Worm (Caenorhabditis elegans) whole organism, L1 larva: ENCODE results near the gene gcn-2.

Experiments used
- C34B4.2 ChIP-seq: sonication (generic microtip); optimal IDR thresholded peaks from 2 replicates; lab custom pipeline; 2017; ENCODE audit warnings: mild to moderate bottlenecking, missing genetic modification characterization, missing compliant biosample characterization
- F16B12.6 ChIP-seq: fragments of 150-350 bp; optimal IDR thresholded peaks from 2 replicates; lab custom pipeline; 2014; ENCODE audit warnings: missing biosample characterization, missing genetic modification characterization
- Y116A8C.19 ChIP-seq: sonication (generic microtip); optimal IDR thresholded peaks from 2 replicates; lab custom pipeline; 2016; ENCODE audit warnings: missing compliant biosample characterization, missing genetic modification characterization, borderline replicate concordance
- alr-1 ChIP-seq: fragments of 200-800 bp; sonication (Bioruptor generic); optimal IDR thresholded peaks from 2 replicates; lab custom pipeline; 2018; ENCODE audit warnings: borderline replicate concordance, mild to moderate bottlenecking, missing genetic modification characterization, missing compliant biosample characterization
- ama-1 ChIP-seq: fragments of 150-350 bp; optimal IDR thresholded peaks from 2 replicates; lab custom pipeline; 2014
- blmp-1 ChIP-seq: fragments of 150-350 bp; optimal IDR thresholded peaks from 2 replicates; lab custom pipeline; 2014; ENCODE audit warnings: missing biosample characterization, missing genetic modification characterization
- ceh-63 ChIP-seq: fragments of 200-800 bp; sonication (Bioruptor generic); optimal IDR thresholded peaks from 2 replicates; lab custom pipeline; 2018; ENCODE audit warnings: mild to moderate bottlenecking, missing genetic modification characterization, missing compliant biosample characterization
- ceh-8 ChIP-seq: fragments of 200-800 bp; sonication (Bioruptor generic); optimal IDR thresholded peaks from 2 replicates; lab custom pipeline; 2018; ENCODE audit warnings: mild to moderate bottlenecking, missing genetic modification characterization, moderate library complexity, missing compliant biosample characterization
- ceh-82 ChIP-seq, 3 experiments: fragments of 150-350 bp in 1 of 3; sonication (generic microtip) in 2 of 3; optimal IDR thresholded peaks; 2 replicates each; lab custom pipeline; 2014 to 2017; ENCODE audit warnings: missing biosample characterization in 3 of 3, missing genetic modification characterization in 3 of 3
- ceh-88 ChIP-seq: fragments of 200-800 bp; sonication (Bioruptor generic); IDR thresholded peaks from 2 replicates; pipeline ENCODE4 v1.3.6; 2022; ENCODE audit warnings: missing genetic modification characterization, missing compliant biosample characterization
- ceh-90 ChIP-seq: sonication (generic microtip); optimal IDR thresholded peaks from 2 replicates; lab custom pipeline; 2016; ENCODE audit warnings: missing genetic modification characterization, missing compliant biosample characterization
- dpl-1 ChIP-seq, 3 experiments: fragments of 150-350 bp in 2 of 3; sonication (generic microtip) in 1 of 3; optimal IDR thresholded peaks; 2 replicates each; lab custom pipeline; 2014 to 2017; ENCODE audit warnings: missing biosample characterization in 3 of 3, missing genetic modification characterization in 3 of 3, missing genetic modification reagents in 3 of 3
- efl-1 ChIP-seq, 4 experiments: fragments of 150-350 bp; optimal IDR thresholded peaks in 3 of 4; peaks in 1 of 4; 1 replicate in 1 of 4; 2 replicates in 3 of 4; lab custom pipeline; 2014; ENCODE audit warnings: missing biosample characterization in 2 of 4, missing genetic modification characterization in 2 of 4, missing genetic modification reagents in 2 of 4
- efl-3 ChIP-seq: fragments of 200-800 bp; sonication (Bioruptor generic); optimal IDR thresholded peaks from 2 replicates; lab custom pipeline; 2018; ENCODE audit warnings: mild to moderate bottlenecking, missing genetic modification characterization, missing compliant biosample characterization
- egl-13 ChIP-seq: sonication (generic microtip); optimal IDR thresholded peaks from 2 replicates; lab custom pipeline; 2016; ENCODE audit warnings: missing genotype, missing genetic modification reagents, missing genetic modification characterization, missing compliant biosample characterization
- fkh-10 ChIP-seq: sonication (generic microtip); optimal IDR thresholded peaks from 2 replicates; lab custom pipeline; 2017; ENCODE audit warnings: missing biosample characterization, missing genetic modification reagents, missing genetic modification characterization
- fkh-8 ChIP-seq: sonication (generic microtip); optimal IDR thresholded peaks from 2 replicates; lab custom pipeline; 2016; ENCODE audit warnings: mild to moderate bottlenecking, missing genetic modification characterization, missing compliant biosample characterization
- grh-1 ChIP-seq: fragments of 200-800 bp; sonication (Bioruptor generic); IDR thresholded peaks from 2 replicates; pipeline ENCODE4 v1.3.6; 2022; ENCODE audit warnings: missing genetic modification reagents, missing genetic modification characterization, missing compliant biosample characterization
- hpl-2 ChIP-seq: fragments of 150-350 bp; optimal IDR thresholded peaks from 2 replicates; lab custom pipeline; 2014; ENCODE audit warnings: missing biosample characterization, missing genetic modification reagents, missing genetic modification characterization
- isw-1 ChIP-seq: fragments of 200-800 bp; sonication (Bioruptor generic); IDR thresholded peaks from 2 replicates; pipeline ENCODE4 v1.3.6; 2022; ENCODE audit warnings: missing genetic modification characterization, missing compliant biosample characterization
- jun-1 ChIP-seq: fragments of 150-350 bp; optimal IDR thresholded peaks from 2 replicates; lab custom pipeline; 2014; ENCODE audit warnings: missing biosample characterization, missing genetic modification reagents, missing genetic modification characterization
- lin-14 ChIP-seq: fragments of 200-800 bp; sonication (Bioruptor generic); optimal IDR thresholded peaks from 2 replicates; lab custom pipeline; 2018; ENCODE audit warnings: mild to moderate bottlenecking, missing genetic modification characterization, moderate library complexity, missing compliant biosample characterization
- lin-35 ChIP-seq, 2 experiments: fragments of 150-350 bp; optimal IDR thresholded peaks; 2 replicates each; lab custom pipeline; 2014; ENCODE audit warnings: missing biosample characterization in 2 of 2, missing genetic modification characterization in 2 of 2, missing genetic modification reagents in 2 of 2
- lin-39 ChIP-seq: fragments of 150-350 bp; optimal IDR thresholded peaks from 2 replicates; lab custom pipeline; 2014; ENCODE audit warnings: missing biosample characterization, missing genetic modification reagents, missing genetic modification characterization
- lir-3 ChIP-seq: sonication (generic microtip); optimal IDR thresholded peaks from 2 replicates; lab custom pipeline; 2016; ENCODE audit warnings: mild to moderate bottlenecking, missing genetic modification characterization, moderate library complexity, missing compliant biosample characterization; ENCODE audit not compliant: poor library complexity
- mdl-1 ChIP-seq, 2 experiments: fragments of 150-350 bp; optimal IDR thresholded peaks; 2 replicates each; lab custom pipeline; 2014 to 2017; ENCODE audit warnings: missing biosample characterization in 2 of 2, missing genetic modification characterization in 2 of 2, inconsistent platforms in 1 of 2
- mef-2 ChIP-seq: fragments of 150-350 bp; optimal IDR thresholded peaks from 2 replicates; lab custom pipeline; 2014; ENCODE audit warnings: missing biosample characterization, missing genetic modification characterization
- mep-1 ChIP-seq: fragments of 150-350 bp; optimal IDR thresholded peaks from 2 replicates; lab custom pipeline; 2014; ENCODE audit warnings: missing biosample characterization, missing genetic modification characterization
- nhr-11 ChIP-seq: fragments of 150-350 bp; optimal IDR thresholded peaks from 2 replicates; lab custom pipeline; 2014; ENCODE audit warnings: missing biosample characterization, missing genetic modification characterization
- nhr-12 ChIP-seq: sonication (generic microtip); optimal IDR thresholded peaks from 2 replicates; lab custom pipeline; 2017; ENCODE audit warnings: missing biosample characterization, missing genetic modification characterization
- nhr-19 ChIP-seq: fragments of 200-800 bp; sonication (Bioruptor generic); conservative IDR thresholded peaks from 2 replicates; pipeline ENCODE4 v1.3.6; 2022; ENCODE audit warnings: missing genetic modification characterization, missing compliant biosample characterization
- nhr-20 ChIP-seq: sonication (generic microtip); optimal IDR thresholded peaks from 2 replicates; lab custom pipeline; 2016; ENCODE audit warnings: mild to moderate bottlenecking, missing genetic modification characterization, missing compliant biosample characterization
- nhr-237 ChIP-seq: fragments of 150-350 bp; optimal IDR thresholded peaks from 2 replicates; lab custom pipeline; 2014; ENCODE audit warnings: missing biosample characterization, missing genetic modification characterization
- nhr-47 ChIP-seq: sonication (generic microtip); optimal IDR thresholded peaks from 2 replicates; lab custom pipeline; 2016; ENCODE audit warnings: mild to moderate bottlenecking, missing genetic modification characterization, moderate library complexity, missing compliant biosample characterization
- nhr-84 ChIP-seq: sonication (generic microtip); optimal IDR thresholded peaks from 2 replicates; lab custom pipeline; 2017; ENCODE audit warnings: missing biosample characterization, missing genetic modification characterization
- nhr-90 ChIP-seq: sonication (generic microtip); optimal IDR thresholded peaks from 2 replicates; lab custom pipeline; 2016; ENCODE audit warnings: mild to moderate bottlenecking, missing genetic modification characterization, missing compliant biosample characterization; ENCODE audit not compliant: poor library complexity
- pag-3 ChIP-seq: sonication (generic microtip); optimal IDR thresholded peaks from 2 replicates; lab custom pipeline; 2017; ENCODE audit warnings: missing genetic modification characterization, mild to moderate bottlenecking, missing compliant biosample characterization, antibody characterized with exemption, borderline replicate concordance; ENCODE audit not compliant: insufficient read depth
- pqm-1 ChIP-seq: sonication (generic microtip); optimal IDR thresholded peaks from 3 replicates; lab custom pipeline; 2017; ENCODE audit warnings: missing biosample characterization, missing genetic modification characterization
- rnt-1 ChIP-seq: sonication (generic microtip); optimal IDR thresholded peaks from 2 replicates; lab custom pipeline; 2016; ENCODE audit warnings: mild to moderate bottlenecking, missing genetic modification characterization, moderate library complexity, missing compliant biosample characterization
- skn-1 ChIP-seq: fragments of 150-350 bp; optimal IDR thresholded peaks from 2 replicates; lab custom pipeline; 2014; ENCODE audit warnings: missing biosample characterization, missing genetic modification characterization
- snu-23 ChIP-seq: sonication (generic microtip); optimal IDR thresholded peaks from 2 replicates; lab custom pipeline; 2016; ENCODE audit warnings: missing genetic modification characterization, missing compliant biosample characterization
- sox-4 ChIP-seq: sonication (generic microtip); optimal IDR thresholded peaks from 2 replicates; lab custom pipeline; 2016; ENCODE audit warnings: missing genetic modification characterization, missing compliant biosample characterization
- tbx-2 ChIP-seq: sonication (generic microtip); optimal IDR thresholded peaks from 2 replicates; lab custom pipeline; 2016; ENCODE audit warnings: missing genetic modification characterization, missing compliant biosample characterization
- unc-30 ChIP-seq: sonication (generic microtip); optimal IDR thresholded peaks from 2 replicates; lab custom pipeline; 2017; ENCODE audit warnings: missing biosample characterization, missing genetic modification characterization
- unc-62 ChIP-seq: fragments of 150-350 bp; optimal IDR thresholded peaks from 2 replicates; lab custom pipeline; 2014; ENCODE audit warnings: missing biosample characterization, missing genetic modification reagents, missing genetic modification characterization
- unc-86 ChIP-seq: sonication (generic microtip); optimal IDR thresholded peaks from 2 replicates; lab custom pipeline; 2016; ENCODE audit warnings: missing genetic modification characterization, missing compliant biosample characterization
- unc-98 ChIP-seq: fragments of 200-800 bp; sonication (Bioruptor generic); IDR thresholded peaks from 2 replicates; pipeline ENCODE4 v1.3.6; 2022; ENCODE audit warnings: missing genetic modification characterization, missing compliant biosample characterization
- vab-15 ChIP-seq: sonication (generic microtip); optimal IDR thresholded peaks from 2 replicates; lab custom pipeline; 2017; ENCODE audit warnings: missing genotype, mild to moderate bottlenecking, missing genetic modification characterization, missing compliant biosample characterization
- xbp-1 ChIP-seq: sonication (generic microtip); optimal IDR thresholded peaks from 2 replicates; lab custom pipeline; 2016; ENCODE audit warnings: missing genetic modification characterization, missing compliant biosample characterization
- zag-1 ChIP-seq: fragments of 150-350 bp; optimal IDR thresholded peaks from 2 replicates; lab custom pipeline; 2014; ENCODE audit warnings: missing biosample characterization, missing genetic modification characterization
- zip-4 ChIP-seq: fragments of 200-800 bp; sonication (Bioruptor generic); optimal IDR thresholded peaks from 2 replicates; lab custom pipeline; 2018; ENCODE audit warnings: mild to moderate bottlenecking, missing genetic modification characterization, moderate library complexity, missing compliant biosample characterization
- ztf-11 ChIP-seq, 2 experiments: sonication (generic microtip); optimal IDR thresholded peaks; 2 replicates each; lab custom pipeline; 2016 to 2017; ENCODE audit warnings: missing genetic modification characterization in 2 of 2, missing biosample characterization in 1 of 2, missing compliant biosample characterization in 1 of 2
- ztf-4 ChIP-seq: fragments of 150-350 bp; optimal IDR thresholded peaks from 2 replicates; lab custom pipeline; 2014; ENCODE audit warnings: missing biosample characterization, missing genetic modification characterization

Gene gcn-2

DNA sequence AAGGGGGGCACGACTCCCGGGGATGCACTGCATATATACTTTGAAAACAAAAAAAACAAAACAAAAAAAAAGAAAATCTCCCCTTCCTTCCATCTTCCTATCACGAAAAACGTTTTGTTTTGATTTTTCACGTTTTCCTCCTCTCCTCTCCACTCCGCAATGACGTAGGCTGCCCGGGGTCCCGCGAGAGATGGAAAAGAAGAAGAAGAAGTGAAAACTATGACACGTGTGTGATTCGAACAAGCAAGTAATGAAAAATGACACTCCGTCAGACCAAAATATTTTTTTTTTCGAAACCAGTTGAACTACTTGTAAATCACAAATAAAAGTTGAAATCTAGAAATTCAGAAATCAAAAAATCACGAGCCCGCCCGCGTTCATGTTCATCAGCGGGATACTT lies 18.7 kb upstream of the gcn-2 start (continued):
- no peak for TF ChIP-seq nhr-84 (tag; lab: Kevin White, UChicago)
- TF ChIP-seq pqm-1 (tag; lab: Kevin White, UChicago) = no peak
- TF ChIP-seq blmp-1 (tag; lab: Kevin White, UChicago) = peak; percentile 84
- no peak for TF ChIP-seq ceh-88 (GFP tag; lab: Robert Waterston, UW)
- no peak for TF ChIP-seq lir-3 (tag; lab: Kevin White, UChicago)
- no peak for TF ChIP-seq ztf-4 (tag; lab: Kevin White, UChicago)
- TF ChIP-seq egl-13 (tag; lab: Kevin White, UChicago) = no peak
- no peak for TF ChIP-seq ceh-90 (tag; lab: Kevin White, UChicago)
- TF ChIP-seq ceh-63 = no peak
- TF ChIP-seq ama-1 (lab: Kevin White, UChicago) = no peak
- no peak for TF ChIP-seq unc-62 (GFP tag; lab: Kevin White, UChicago)
- no peak for TF ChIP-seq C34B4.2 (tag; lab: Kevin White, UChicago)
- TF ChIP-seq dpl-1 (GFP tag; optimal IDR thresholded peaks at IDR 0.05; lab: Kevin White, UChicago) = peak in 2 of 3 experiments; percentile 10 to 22
- no peak for TF ChIP-seq grh-1 (GFP tag; lab: Robert Waterston, UW)
- TF ChIP-seq nhr-20 (tag; lab: Kevin White, UChicago) = peak; percentile 4
- TF ChIP-seq ceh-8 (GFP tag; lab: Kevin White, UChicago) = no peak
- TF ChIP-seq nhr-90 (tag; lab: Kevin White, UChicago) = no peak
- TF ChIP-seq efl-3 = no peak
- no peak for TF ChIP-seq mep-1 (tag; lab: Kevin White, UChicago)
- peak; percentile 47 for TF ChIP-seq snu-23 (GFP tag; lab: Kevin White, UChicago)
- TF ChIP-seq sox-4 (tag; lab: Kevin White, UChicago) = no peak
- TF ChIP-seq isw-1 = no peak
- no peak for TF ChIP-seq fkh-10 (GFP tag; lab: Kevin White, UChicago)
- TF ChIP-seq pag-3 (tag; lab: Kevin White, UChicago) = no peak
- no peak for TF ChIP-seq lin-35 (GFP tag; optimal IDR thresholded peaks at IDR 0.05; lab: Kevin White, UChicago)
- TF ChIP-seq lin-14 = peak; percentile 82
- no peak for TF ChIP-seq zag-1 (tag; lab: Kevin White, UChicago)
- 0 out of 2 replicates have a peak, but pooled peaks have one; percentile 13 for TF ChIP-seq nhr-19 (GFP tag; lab: Robert Waterston, UW)
- TF ChIP-seq jun-1 (tag; lab: Kevin White, UChicago) = no peak
- no peak for TF ChIP-seq unc-86 (tag; lab: Kevin White, UChicago)
- no peak for TF ChIP-seq unc-98
- no peak for TF ChIP-seq nhr-47 (tag; lab: Kevin White, UChicago)
- no peak for TF ChIP-seq nhr-11 (tag; lab: Kevin White, UChicago)
- no peak for TF ChIP-seq Y116A8C.19 (tag; lab: Kevin White, UChicago)
- TF ChIP-seq mdl-1 (tag; optimal IDR thresholded peaks at IDR 0.05; lab: Kevin White, UChicago) = peak in 1 of 2 experiments; percentile 10
- TF ChIP-seq ceh-82 (tag; optimal IDR thresholded peaks at IDR 0.05; lab: Kevin White, UChicago) = no peak
- no peak for TF ChIP-seq xbp-1
- no peak for TF ChIP-seq hpl-2 (GFP tag; lab: Kevin White, UChicago)
- peak; percentile 9 for TF ChIP-seq vab-15 (tag; lab: Kevin White, UChicago)
- no peak for TF ChIP-seq nhr-237
- no peak for TF ChIP-seq alr-1 (tag; lab: Kevin White, UChicago)
- TF ChIP-seq F16B12.6 (tag; lab: Kevin White, UChicago) = no peak
- no peak for TF ChIP-seq skn-1 (tag; lab: Kevin White, UChicago)
- TF ChIP-seq tbx-2 (tag; lab: Kevin White, UChicago) = no peak
- peak; percentile 56 for TF ChIP-seq rnt-1 (tag; lab: Kevin White, UChicago)
- TF ChIP-seq ztf-11 (tag; optimal IDR thresholded peaks at IDR 0.05; lab: Kevin White, UChicago) = no peak
- no peak for TF ChIP-seq unc-30 (tag; lab: Kevin White, UChicago)
- no peak for TF ChIP-seq zip-4 (GFP tag; lab: Kevin White, UChicago)
- no peak for TF ChIP-seq fkh-8 (tag; lab: Kevin White, UChicago)
- peak in 1 of 2 experiments; percentile 15 for TF ChIP-seq efl-1 (optimal IDR thresholded peaks at IDR 0.05; lab: Kevin White, UChicago)
- TF ChIP-seq efl-1 (GFP tag; optimal IDR thresholded peaks at IDR 0.05 in 1 of 2; lab: Kevin White, UChicago) = peak in 1 of 2 experiments; percentile 80
- TF ChIP-seq lin-39 (tag; lab: Kevin White, UChicago) = peak; percentile 45
- TF ChIP-seq mef-2 (tag; lab: Kevin White, UChicago) = no peak
- no peak for TF ChIP-seq nhr-12 (tag; lab: Kevin White, UChicago)
